Fruit fly (Drosophila melanogaster) whole organism, embryonic: Measurements from ENCODE around the gene Ada1-1.

Experiments
- Antp ChIP-seq: fragments of 200-800 bp; sonication (Bioruptor generic); optimal IDR thresholded peaks from 3 replicates; lab custom pipeline; 2016; ENCODE audit warnings: missing biosample characterization, missing genetic modification characterization
- Asciz ChIP-seq: fragments of 200-800 bp; sonication (Bioruptor generic); optimal IDR thresholded peaks from 2 replicates; lab custom pipeline; 2017; ENCODE audit warnings: missing biosample characterization, mild to moderate bottlenecking, missing genetic modification characterization, missing genetic modification reagents
- Bgb ChIP-seq: fragments of 200-800 bp; sonication (Bioruptor generic); IDR thresholded peaks from 2 replicates; pipeline ENCODE4 v1.3.6; 2022; ENCODE audit warnings: missing biosample characterization, missing genetic modification characterization; ENCODE audit not compliant: partially characterized antibody
- CG10979 ChIP-seq: fragments of 200-800 bp; sonication (Bioruptor generic); optimal IDR thresholded peaks from 2 replicates; lab custom pipeline; 2018; ENCODE audit warnings: missing biosample characterization, mild to moderate bottlenecking, missing genetic modification characterization, moderate library complexity
- CG11504 ChIP-seq: fragments of 200-800 bp; sonication (Bioruptor generic); optimal IDR thresholded peaks from 3 replicates; lab custom pipeline; 2019; ENCODE audit warnings: missing biosample characterization, mild to moderate bottlenecking, missing genetic modification characterization, moderate library complexity
- CG12236 ChIP-seq: fragments of 200-800 bp; sonication (Bioruptor generic); optimal IDR thresholded peaks from 2 replicates; lab custom pipeline; 2016; ENCODE audit warnings: missing biosample characterization, missing genetic modification characterization
- CG1233 ChIP-seq: fragments of 200-800 bp; sonication (Bioruptor generic); optimal IDR thresholded peaks from 4 replicates; lab custom pipeline; 2018; ENCODE audit warnings: missing biosample characterization, mild to moderate bottlenecking, missing genetic modification characterization
- CG13424 ChIP-seq: fragments of 200-800 bp; sonication (Bioruptor generic); optimal IDR thresholded peaks from 2 replicates; lab custom pipeline; 2019; ENCODE audit warnings: missing biosample characterization, mild to moderate bottlenecking, missing genetic modification characterization, moderate library complexity
- CG13624 ChIP-seq: fragments of 200-800 bp; sonication (Bioruptor generic); optimal IDR thresholded peaks from 2 replicates; lab custom pipeline; 2016; ENCODE audit warnings: missing biosample characterization, missing genetic modification characterization
- CG1529 ChIP-seq: fragments of 200-800 bp; sonication (Bioruptor generic); optimal IDR thresholded peaks from 3 replicates; lab custom pipeline; 2018; ENCODE audit warnings: missing biosample characterization, missing genetic modification characterization
- CG15696 ChIP-seq: fragments of 200-800 bp; sonication (Bioruptor generic); optimal IDR thresholded peaks from 2 replicates; lab custom pipeline; 2019; ENCODE audit warnings: missing biosample characterization, mild to moderate bottlenecking, missing genetic modification characterization, moderate library complexity
- CG18599 ChIP-seq: fragments of 200-800 bp; sonication (Bioruptor generic); optimal IDR thresholded peaks from 3 replicates; lab custom pipeline; 2017; ENCODE audit warnings: missing biosample characterization, missing genetic modification characterization, mild to moderate bottlenecking, moderate library complexity, missing genetic modification reagents
- CG3065 ChIP-seq: fragments of 200-800 bp; sonication (Bioruptor generic); optimal IDR thresholded peaks from 2 replicates; lab custom pipeline; 2016; ENCODE audit warnings: missing biosample characterization, missing genetic modification characterization
- CG31441 ChIP-seq: fragments of 200-800 bp; sonication (Bioruptor generic); IDR thresholded peaks from 2 replicates; pipeline ENCODE4 v1.3.6; 2022; ENCODE audit warnings: missing biosample characterization, missing genetic modification characterization
- CG33557 ChIP-seq: fragments of 200-800 bp; sonication (Bioruptor generic); optimal IDR thresholded peaks from 2 replicates; lab custom pipeline; 2019; ENCODE audit warnings: missing biosample characterization, mild to moderate bottlenecking, missing genetic modification characterization, moderate library complexity
- CG3995 ChIP-seq: fragments of 200-800 bp; sonication (Bioruptor generic); optimal IDR thresholded peaks from 3 replicates; lab custom pipeline; 2016; ENCODE audit warnings: missing biosample characterization, missing genetic modification characterization
- CG6765 ChIP-seq: fragments of 200-800 bp; sonication (Bioruptor generic); optimal IDR thresholded peaks from 3 replicates; lab custom pipeline; 2017; ENCODE audit warnings: missing biosample characterization, mild to moderate bottlenecking, missing genetic modification characterization
- CG6813 ChIP-seq: fragments of 200-800 bp; sonication (Bioruptor generic); optimal IDR thresholded peaks from 2 replicates; lab custom pipeline; 2017; ENCODE audit warnings: missing biosample characterization, missing genetic modification characterization, mild to moderate bottlenecking, moderate library complexity, missing genetic modification reagents
- CoRest ChIP-seq: fragments of 200-800 bp; sonication (Bioruptor generic); optimal IDR thresholded peaks from 3 replicates; lab custom pipeline; 2018; ENCODE audit warnings: missing biosample characterization, mild to moderate bottlenecking, missing genetic modification characterization, moderate library complexity
- Doc3 ChIP-seq: fragments of 200-800 bp; sonication (Bioruptor generic); IDR thresholded peaks from 3 replicates; pipeline ENCODE4 v1.3.6; 2022; ENCODE audit warnings: missing biosample characterization, missing genetic modification characterization; ENCODE audit not compliant: partially characterized antibody
- Hand ChIP-seq: fragments of 200-800 bp; sonication (Bioruptor generic); optimal IDR thresholded peaks from 2 replicates; lab custom pipeline; 2017; ENCODE audit warnings: mild to moderate bottlenecking, missing biosample characterization, missing genetic modification reagents, missing genetic modification characterization
- Opbp ChIP-seq: fragments of 200-800 bp; sonication (Bioruptor generic); IDR thresholded peaks from 3 replicates; pipeline ENCODE4 v1.3.6; 2022; ENCODE audit warnings: missing biosample characterization, missing genetic modification characterization; ENCODE audit not compliant: partially characterized antibody
- Scr ChIP-seq: fragments of 200-800 bp; sonication (Bioruptor generic); IDR thresholded peaks from 2 replicates; pipeline ENCODE4 v1.3.6; 2022; ENCODE audit warnings: missing biosample characterization, missing genetic modification characterization; ENCODE audit not compliant: partially characterized antibody
- Side ChIP-seq: fragments of 200-800 bp; sonication (Bioruptor generic); optimal IDR thresholded peaks from 2 replicates; lab custom pipeline; 2016; ENCODE audit warnings: missing biosample characterization, missing genetic modification characterization
- Sry-β ChIP-seq: fragments of 200-800 bp; sonication (Bioruptor generic); optimal IDR thresholded peaks from 2 replicates; lab custom pipeline; 2018; ENCODE audit warnings: missing biosample characterization, mild to moderate bottlenecking, missing genetic modification characterization, moderate library complexity
- aop ChIP-seq: fragments of 200-800 bp; sonication (Bioruptor generic); IDR thresholded peaks from 2 replicates; pipeline ENCODE4 v1.3.6; 2022; ENCODE audit warnings: missing biosample characterization, missing genetic modification characterization
- bab2 ChIP-seq: fragments of 200-800 bp; sonication (Bioruptor generic); optimal IDR thresholded peaks from 2 replicates; lab custom pipeline; 2016; ENCODE audit warnings: missing biosample characterization, missing genetic modification characterization
- bcd ChIP-seq: fragments of 200-800 bp; sonication (Bioruptor generic); optimal IDR thresholded peaks from 2 replicates; lab custom pipeline; 2017; ENCODE audit warnings: missing biosample characterization, mild to moderate bottlenecking, missing genetic modification characterization
- bowl ChIP-seq: fragments of 200-800 bp; sonication (Bioruptor generic); IDR thresholded peaks from 2 replicates; pipeline ENCODE4 v1.3.6; 2022; ENCODE audit warnings: missing biosample characterization, missing genetic modification characterization
- chif ChIP-seq, 2 experiments: fragments of 200-800 bp; sonication (Bioruptor generic); optimal IDR thresholded peaks; 3 replicates each; lab custom pipeline; 2016; ENCODE audit warnings: missing biosample characterization in 2 of 2, missing genetic modification characterization in 2 of 2
- chinmo ChIP-seq: fragments of 200-800 bp; sonication (Bioruptor generic); IDR thresholded peaks from 4 replicates; pipeline ENCODE4 v1.3.6; 2022; ENCODE audit warnings: missing biosample characterization, missing genetic modification characterization; ENCODE audit not compliant: partially characterized antibody
- ftz-f1 ChIP-seq: fragments of 200-800 bp; sonication (Bioruptor generic); optimal IDR thresholded peaks from 2 replicates; lab custom pipeline; 2016; ENCODE audit warnings: missing biosample characterization, missing genetic modification characterization
- gt ChIP-seq: fragments of 200-800 bp; sonication (Bioruptor generic); IDR thresholded peaks from 2 replicates; pipeline ENCODE4 v1.3.6; 2022; ENCODE audit warnings: missing biosample characterization, missing genetic modification characterization
- hbn ChIP-seq: fragments of 200-800 bp; sonication (Bioruptor generic); IDR thresholded peaks from 2 replicates; pipeline ENCODE4 v1.3.6; 2022; ENCODE audit warnings: missing biosample characterization, missing genetic modification characterization; ENCODE audit not compliant: partially characterized antibody
- hkb ChIP-seq, 2 experiments: fragments of 200-800 bp in 1 of 2; fragments of >200 bp in 1 of 2; sonication (Bioruptor generic) in 1 of 2; IDR thresholded peaks in 1 of 2; optimal IDR thresholded peaks in 1 of 2; 2 replicates each; pipeline versions ENCODE4 v1.3.6 to Lab custom; 2017 to 2022; ENCODE audit warnings: missing biosample characterization in 1 of 2, missing genetic modification characterization in 1 of 2
- ind ChIP-seq: fragments of 200-800 bp; sonication (Bioruptor generic); optimal IDR thresholded peaks from 3 replicates; lab custom pipeline; 2016; ENCODE audit warnings: missing biosample characterization, missing genetic modification characterization
- klu ChIP-seq: fragments of 200-800 bp; sonication (Bioruptor generic); IDR thresholded peaks from 2 replicates; pipeline ENCODE4 v1.3.6; 2022; ENCODE audit warnings: missing biosample characterization, missing genetic modification characterization
- onecut ChIP-seq: fragments of 200-800 bp; sonication (Bioruptor generic); IDR thresholded peaks from 2 replicates; pipeline ENCODE4 v1.3.6; 2022; ENCODE audit warnings: missing biosample characterization, missing genetic modification characterization
- pan ChIP-seq, 4 experiments: fragments of >200 bp in 3 of 4; fragments of 200-800 bp in 1 of 4; sonication (Bioruptor generic) in 1 of 4; optimal IDR thresholded peaks in 3 of 4; IDR thresholded peaks in 1 of 4; 2 replicates each; pipeline versions ENCODE4 v1.3.6 to Lab custom; 2017 to 2022; ENCODE audit warnings: missing biosample characterization in 2 of 4, missing genetic modification characterization in 2 of 4, mixed read lengths in 1 of 4
- pho ChIP-seq: fragments of 200-800 bp; sonication (Bioruptor generic); optimal IDR thresholded peaks from 2 replicates; lab custom pipeline; 2016; ENCODE audit warnings: missing biosample characterization, missing genetic modification characterization
- prd ChIP-seq, 3 experiments: fragments of >200 bp in 2 of 3; fragments of 200-800 bp in 1 of 3; sonication (Bioruptor generic) in 1 of 3; optimal IDR thresholded peaks in 2 of 3; IDR thresholded peaks in 1 of 3; 2 replicates in 2 of 3; 3 replicates in 1 of 3; pipeline versions ENCODE4 v1.3.6 to Lab custom; 2017 to 2022; ENCODE audit warnings: missing biosample characterization in 1 of 3, missing genetic modification characterization in 1 of 3
- ranshi ChIP-seq: fragments of 200-800 bp; sonication (Bioruptor generic); IDR thresholded peaks from 2 replicates; pipeline ENCODE4 v1.3.6; 2022; ENCODE audit warnings: missing biosample characterization, missing genetic modification characterization
- rib ChIP-seq: fragments of 200-800 bp; sonication (Bioruptor generic); IDR thresholded peaks from 2 replicates; pipeline ENCODE4 v1.3.6; 2022; ENCODE audit warnings: missing biosample characterization, missing genetic modification characterization
- unpg ChIP-seq: fragments of 200-800 bp; sonication (Bioruptor generic); optimal IDR thresholded peaks from 3 replicates; lab custom pipeline; 2018; ENCODE audit warnings: missing biosample characterization, mild to moderate bottlenecking, missing genetic modification characterization, moderate library complexity
- z ChIP-seq: fragments of 200-800 bp; sonication (Bioruptor generic); IDR thresholded peaks from 3 replicates; pipeline ENCODE4 v1.3.6; 2022; ENCODE audit warnings: missing biosample characterization, missing genetic modification characterization
- zen ChIP-seq: fragments of 200-800 bp; sonication (Bioruptor generic); optimal IDR thresholded peaks from 3 replicates; lab custom pipeline; 2018; ENCODE audit warnings: missing biosample characterization, mild to moderate bottlenecking, missing genetic modification characterization, moderate library complexity

The Ada1-1 gene

DNA sequence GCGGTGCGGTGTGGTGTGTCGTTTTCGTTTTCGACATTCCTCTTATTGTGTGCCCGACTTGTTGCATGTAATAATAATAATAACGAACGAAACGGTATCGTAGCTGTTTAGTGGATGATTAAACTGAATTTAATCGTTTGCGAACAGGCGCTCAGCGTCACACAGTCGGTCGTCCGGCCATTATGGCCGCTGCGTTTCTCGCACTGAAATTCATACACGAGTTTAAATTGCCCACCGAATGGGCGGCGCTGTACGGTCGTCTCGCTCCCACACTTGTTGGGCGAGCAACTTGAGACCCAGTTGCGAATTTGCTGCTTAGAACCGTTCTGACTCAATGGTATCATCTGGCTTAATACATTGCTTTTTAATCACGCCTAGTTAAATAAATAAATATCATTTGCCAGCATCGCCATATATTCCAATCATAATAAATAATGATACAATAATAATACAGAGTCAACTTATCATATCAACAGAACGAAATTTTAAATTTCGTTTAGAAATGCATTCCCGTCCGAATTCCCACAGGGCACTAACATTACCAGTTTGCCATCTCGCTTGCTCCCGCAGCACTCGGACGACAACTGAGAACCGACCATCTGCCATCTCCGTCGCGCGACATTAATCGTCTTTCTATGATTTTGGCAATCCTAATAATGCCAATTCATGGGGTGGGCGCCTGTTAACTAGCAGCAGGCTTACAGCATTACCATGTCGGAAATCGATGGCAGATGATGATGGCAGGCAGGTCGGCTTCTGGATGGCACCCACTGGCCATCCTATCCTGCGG lies 14.5 kb downstream of the Ada1-1 start (continued):
- TF ChIP-seq onecut (GFP tag; lab: Robert Waterston, UW) = peak; percentile 85
- TF ChIP-seq bab2 = peak; percentile 70
- peak; percentile 96 for TF ChIP-seq CG13424 (tag; lab: Kevin White, UChicago)
- peak; percentile 87 for TF ChIP-seq CG6765
- no peak for TF ChIP-seq gt (GFP tag; lab: Robert Waterston, UW)
- peak; percentile 77 for TF ChIP-seq CG1529 (GFP tag; lab: Kevin White, UChicago)
- TF ChIP-seq Bgb (GFP tag; lab: Robert Waterston, UW) = no peak
- TF ChIP-seq rib = no peak
- peak; percentile 84 for TF ChIP-seq Asciz (GFP tag; lab: Kevin White, UChicago)
- TF ChIP-seq pan (optimal IDR thresholded peaks at IDR 0.05; lab: Kevin White, UChicago) = no peak
- TF ChIP-seq pan (GFP tag; optimal IDR thresholded peaks at IDR 0.05 in 1 of 2, IDR thresholded peaks at IDR 0.05 in 1 of 2) = no peak
- TF ChIP-seq CG1233 (GFP tag; lab: Kevin White, UChicago) = peak; percentile 92
- peak; percentile 38 for TF ChIP-seq Antp
- peak; percentile 87 for TF ChIP-seq CG11504
- peak; percentile 66 for TF ChIP-seq CG3065 (GFP tag; lab: Kevin White, UChicago)
- TF ChIP-seq CG10979 (tag; lab: Kevin White, UChicago) = peak; percentile 92
- TF ChIP-seq aop = no peak
- no peak for TF ChIP-seq prd (optimal IDR thresholded peaks at IDR 0.05; lab: Kevin White, UChicago)
- TF ChIP-seq prd (GFP tag; IDR thresholded peaks at IDR 0.05; lab: Robert Waterston, UW) = no peak
- peak; percentile 92 for TF ChIP-seq ind (GFP tag; lab: Kevin White, UChicago)
- no peak for TF ChIP-seq chinmo (GFP tag; lab: Robert Waterston, UW)
- TF ChIP-seq ftz-f1 (GFP tag; lab: Kevin White, UChicago) = no peak
- peak; percentile 93 for TF ChIP-seq unpg (GFP tag; lab: Kevin White, UChicago)
- peak; percentile 91 for TF ChIP-seq CG33557 (GFP tag; lab: Kevin White, UChicago)
- TF ChIP-seq hbn = no peak
- TF ChIP-seq CG18599 = peak; percentile 96
- TF ChIP-seq Side = peak; percentile 29
- peak; percentile 16 for TF ChIP-seq CG13624
- TF ChIP-seq z (GFP tag; lab: Robert Waterston, UW) = no peak
- TF ChIP-seq hkb (optimal IDR thresholded peaks at IDR 0.05; lab: Kevin White, UChicago) = peak; percentile 43
- TF ChIP-seq hkb (GFP tag; IDR thresholded peaks at IDR 0.05; lab: Robert Waterston, UW) = no peak
- TF ChIP-seq CG12236 (GFP tag; lab: Kevin White, UChicago) = peak; percentile 58
- peak; percentile 94 for TF ChIP-seq CG15696
- TF ChIP-seq Scr = no peak
- TF ChIP-seq klu (GFP tag; lab: Robert Waterston, UW) = no peak
- TF ChIP-seq bcd = peak; percentile 93
- peak; percentile 97 for TF ChIP-seq CoRest (tag; lab: Kevin White, UChicago)
- peak; percentile 76 to 78 for TF ChIP-seq chif (GFP tag; optimal IDR thresholded peaks at IDR 0.05; lab: Kevin White, UChicago)
- TF ChIP-seq zen (tag; lab: Kevin White, UChicago) = peak; percentile 92
- peak; percentile 90 for TF ChIP-seq pho (GFP tag; lab: Kevin White, UChicago)
- TF ChIP-seq Doc3 (GFP tag; lab: Robert Waterston, UW) = no peak
- TF ChIP-seq Hand = peak; percentile 92
- TF ChIP-seq CG6813 = peak; percentile 86
- no peak for TF ChIP-seq bowl (GFP tag; lab: Robert Waterston, UW)
- no peak for TF ChIP-seq ranshi
- TF ChIP-seq CG3995 (GFP tag; lab: Kevin White, UChicago) = peak; percentile 73
- TF ChIP-seq Opbp (GFP tag; lab: Robert Waterston, UW) = no peak
- TF ChIP-seq Sry-β (GFP tag; lab: Kevin White, UChicago) = no peak
- no peak for TF ChIP-seq CG31441 (GFP tag; lab: Robert Waterston, UW)
